Fruit fly (Drosophila melanogaster) whole organism: ENCODE results near the gene Hexo2.

Experiments used
- CG8478 ChIP-seq: fragments of >200 bp; optimal IDR thresholded peaks from 2 replicates; lab custom pipeline; 2018; ENCODE audit warnings: inconsistent platforms
- EcR ChIP-seq, 2 experiments: fragments of >200 bp; optimal IDR thresholded peaks; 2 replicates each; lab custom pipeline; 2017; ENCODE audit warnings: missing biosample characterization in 2 of 2, missing genetic modification characterization in 2 of 2, missing genetic modification reagents in 2 of 2
- usp ChIP-seq: fragments of >200 bp; optimal IDR thresholded peaks from 2 replicates; lab custom pipeline; 2017; ENCODE audit warnings: missing biosample characterization, missing genetic modification characterization, mixed read lengths

- TF ChIP-seq usp, result no peak
- TF ChIP-seq EcR (GFP tag; optimal IDR thresholded peaks at IDR 0.05; lab: Kevin White, UChicago), result no peak
- no peak for TF ChIP-seq CG8478 (lab: Kevin White, UChicago)
Measured at dm6 chrX:8693520-8693919, 15.9 kb upstream of the Hexo2 start, which contains the start of gene CG11294.
